Fruit fly (Drosophila melanogaster) whole organism, embryonic: ENCODE measurements around the gene Ppcs.
A peak's percentile ranks its signal among the peaks of the same experiment; 100 is the strongest.

ENCODE experiments used
- Atf3 ChIP-seq: fragments of 200-800 bp; sonication (Bioruptor generic); optimal IDR thresholded peaks from 3 replicates; lab custom pipeline; 2016; ENCODE audit warnings: missing biosample characterization, missing genetic modification characterization
- CG11456 ChIP-seq: fragments of 200-800 bp; sonication (Bioruptor generic); IDR thresholded peaks from 3 replicates; pipeline ENCODE4 v1.3.6; 2022; ENCODE audit warnings: missing biosample characterization, missing genetic modification characterization
- CG12155 ChIP-seq: fragments of 200-800 bp; sonication (Bioruptor generic); optimal IDR thresholded peaks from 3 replicates; lab custom pipeline; 2016; ENCODE audit warnings: missing biosample characterization, missing genetic modification characterization
- CG12391 ChIP-seq: fragments of 200-800 bp; sonication (Bioruptor generic); optimal IDR thresholded peaks from 3 replicates; lab custom pipeline; 2018; ENCODE audit warnings: missing biosample characterization, mild to moderate bottlenecking, missing genetic modification characterization, moderate library complexity
- CG12659 ChIP-seq: fragments of 200-800 bp; sonication (Bioruptor generic); optimal IDR thresholded peaks from 3 replicates; lab custom pipeline; 2017; ENCODE audit warnings: mild to moderate bottlenecking, missing biosample characterization, missing genetic modification reagents, missing genetic modification characterization
- CG13296 ChIP-seq: fragments of 200-800 bp; sonication (Bioruptor generic); optimal IDR thresholded peaks from 3 replicates; lab custom pipeline; 2018; ENCODE audit warnings: missing biosample characterization, mild to moderate bottlenecking, missing genetic modification characterization
- CG14441 ChIP-seq: fragments of 200-800 bp; sonication (Bioruptor generic); IDR thresholded peaks from 2 replicates; pipeline ENCODE4 v1.3.6; 2022; ENCODE audit warnings: missing biosample characterization, missing genetic modification characterization
- CG15269 ChIP-seq: fragments of 200-800 bp; sonication (Bioruptor generic); optimal IDR thresholded peaks from 2 replicates; lab custom pipeline; 2018; ENCODE audit warnings: missing biosample characterization, mild to moderate bottlenecking, missing genetic modification characterization, moderate library complexity
- CG16813 ChIP-seq: fragments of 200-800 bp; sonication (Bioruptor generic); IDR thresholded peaks from 3 replicates; pipeline ENCODE4 v1.3.6; 2022; ENCODE audit warnings: missing biosample characterization, missing genetic modification characterization; ENCODE audit not compliant: partially characterized antibody
- CG17359 ChIP-seq: fragments of 200-800 bp; sonication (Bioruptor generic); optimal IDR thresholded peaks from 3 replicates; lab custom pipeline; 2018; ENCODE audit warnings: missing biosample characterization, mild to moderate bottlenecking, missing genetic modification characterization, moderate library complexity
- CG18262 ChIP-seq: fragments of 200-800 bp; optimal IDR thresholded peaks from 3 replicates; lab custom pipeline; 2019; ENCODE audit warnings: missing biosample characterization, mild to moderate bottlenecking, missing genetic modification characterization, moderate library complexity
- CG18599 ChIP-seq: fragments of 200-800 bp; sonication (Bioruptor generic); optimal IDR thresholded peaks from 3 replicates; lab custom pipeline; 2017; ENCODE audit warnings: missing biosample characterization, missing genetic modification characterization, mild to moderate bottlenecking, moderate library complexity, missing genetic modification reagents
- CG30403 ChIP-seq: fragments of 200-800 bp; sonication (Bioruptor generic); optimal IDR thresholded peaks from 3 replicates; lab custom pipeline; 2016; ENCODE audit warnings: missing biosample characterization, missing genetic modification characterization
- CG3281 ChIP-seq: fragments of 200-800 bp; sonication (Bioruptor generic); optimal IDR thresholded peaks from 3 replicates; lab custom pipeline; 2017; ENCODE audit warnings: missing biosample characterization, mild to moderate bottlenecking, missing genetic modification characterization
- CG3847 ChIP-seq: fragments of 200-800 bp; sonication (Bioruptor generic); IDR thresholded peaks from 2 replicates; pipeline ENCODE4 v1.3.6; 2022; ENCODE audit warnings: missing biosample characterization, missing genetic modification characterization
- CG4282 ChIP-seq: fragments of 200-800 bp; sonication (Bioruptor generic); optimal IDR thresholded peaks from 2 replicates; lab custom pipeline; 2016; ENCODE audit warnings: missing biosample characterization, missing genetic modification characterization
- CG4730 ChIP-seq: fragments of 200-800 bp; sonication (Bioruptor generic); IDR thresholded peaks from 2 replicates; pipeline ENCODE4 v1.3.6; 2022; ENCODE audit warnings: missing biosample characterization, missing genetic modification characterization
- CG8290 ChIP-seq, 3 experiments: fragments of 200-800 bp; sonication (Bioruptor generic); optimal IDR thresholded peaks; 2 replicates each; lab custom pipeline; 2016 to 2019; ENCODE audit warnings: missing biosample characterization in 3 of 3, missing genetic modification characterization in 3 of 3, mild to moderate bottlenecking in 2 of 3, moderate library complexity in 1 of 3
- CG8924 ChIP-seq: fragments of 200-800 bp; optimal IDR thresholded peaks from 3 replicates; lab custom pipeline; 2019; ENCODE audit warnings: missing biosample characterization, mild to moderate bottlenecking, missing genetic modification characterization, moderate library complexity
- CG8944 ChIP-seq: fragments of 200-800 bp; sonication (Bioruptor generic); optimal IDR thresholded peaks from 3 replicates; lab custom pipeline; 2016; ENCODE audit warnings: missing biosample characterization, missing genetic modification characterization
- CG9817 ChIP-seq: fragments of 200-800 bp; sonication (Bioruptor generic); optimal IDR thresholded peaks from 2 replicates; lab custom pipeline; 2018; ENCODE audit warnings: missing biosample characterization, mild to moderate bottlenecking, missing genetic modification characterization, moderate library complexity
- CG9932 ChIP-seq: fragments of 200-800 bp; sonication (Bioruptor generic); IDR thresholded peaks from 2 replicates; pipeline ENCODE4 v1.3.6; 2022; ENCODE audit warnings: missing biosample characterization, missing genetic modification characterization
- CoRest ChIP-seq: fragments of 200-800 bp; sonication (Bioruptor generic); optimal IDR thresholded peaks from 3 replicates; lab custom pipeline; 2018; ENCODE audit warnings: missing biosample characterization, mild to moderate bottlenecking, missing genetic modification characterization, moderate library complexity
- Drgx ChIP-seq: fragments of 200-800 bp; sonication (Bioruptor generic); IDR thresholded peaks from 2 replicates; pipeline ENCODE4 v1.3.6; 2022; ENCODE audit warnings: missing biosample characterization, missing genetic modification characterization
- Ets65A ChIP-seq: fragments of 200-800 bp; sonication (Bioruptor generic); peaks from one replicate; lab custom pipeline; 2016; ENCODE audit warnings: missing biosample characterization, missing genetic modification characterization
- Hr51 ChIP-seq, 2 experiments: fragments of 200-800 bp; sonication (Bioruptor generic); optimal IDR thresholded peaks; 2 replicates in 1 of 2; 3 replicates in 1 of 2; lab custom pipeline; 2016 to 2018; ENCODE audit warnings: missing biosample characterization in 2 of 2, missing genetic modification characterization in 2 of 2, mild to moderate bottlenecking in 1 of 2, moderate library complexity in 1 of 2
- Nf-YB ChIP-seq: fragments of 200-800 bp; sonication (Bioruptor generic); optimal IDR thresholded peaks from 3 replicates; lab custom pipeline; 2019; ENCODE audit warnings: missing biosample characterization, mild to moderate bottlenecking, missing genetic modification characterization, moderate library complexity
- Oli ChIP-seq: fragments of 200-800 bp; sonication (Bioruptor generic); optimal IDR thresholded peaks from 2 replicates; lab custom pipeline; 2018; ENCODE audit warnings: missing biosample characterization, mild to moderate bottlenecking, missing genetic modification characterization, moderate library complexity
- PHDP ChIP-seq: fragments of 200-800 bp; sonication (Bioruptor generic); optimal IDR thresholded peaks from 3 replicates; lab custom pipeline; 2018; ENCODE audit warnings: missing biosample characterization, mild to moderate bottlenecking, missing genetic modification characterization, moderate library complexity
- Sox100B ChIP-seq: fragments of 200-800 bp; sonication (Bioruptor generic); optimal IDR thresholded peaks from 3 replicates; lab custom pipeline; 2018; ENCODE audit warnings: missing biosample characterization, mild to moderate bottlenecking, missing genetic modification characterization
- Ssrp ChIP-seq: fragments of 200-800 bp; sonication (Bioruptor generic); optimal IDR thresholded peaks from 2 replicates; lab custom pipeline; 2018; ENCODE audit warnings: missing biosample characterization, mild to moderate bottlenecking, missing genetic modification characterization, moderate library complexity
- Xbp1 ChIP-seq: fragments of 200-800 bp; sonication (Bioruptor generic); optimal IDR thresholded peaks from 3 replicates; lab custom pipeline; 2016; ENCODE audit warnings: missing biosample characterization, mild to moderate bottlenecking, missing genetic modification characterization
- bsh ChIP-seq, 2 experiments: fragments of 200-800 bp; sonication (Bioruptor generic); optimal IDR thresholded peaks; 2 replicates each; lab custom pipeline; 2017 to 2018; ENCODE audit warnings: mild to moderate bottlenecking in 2 of 2, missing biosample characterization in 2 of 2, missing genetic modification characterization in 2 of 2, moderate library complexity in 1 of 2
- dmrt99B ChIP-seq: fragments of 200-800 bp; sonication (Bioruptor generic); optimal IDR thresholded peaks from 2 replicates; lab custom pipeline; 2018; ENCODE audit warnings: missing biosample characterization, mild to moderate bottlenecking, missing genetic modification characterization, moderate library complexity
- eve ChIP-seq, 2 experiments: fragments of >200 bp; optimal IDR thresholded peaks; 2 replicates each; lab custom pipeline; 2017; ENCODE audit warnings: missing biosample characterization in 2 of 2, missing genetic modification characterization in 2 of 2
- grau ChIP-seq: fragments of 200-800 bp; optimal IDR thresholded peaks from 3 replicates; lab custom pipeline; 2019; ENCODE audit warnings: missing biosample characterization, mild to moderate bottlenecking, missing genetic modification characterization, moderate library complexity
- hkb ChIP-seq, 2 experiments: fragments of 200-800 bp in 1 of 2; fragments of >200 bp in 1 of 2; sonication (Bioruptor generic) in 1 of 2; IDR thresholded peaks in 1 of 2; optimal IDR thresholded peaks in 1 of 2; 2 replicates each; pipeline versions ENCODE4 v1.3.6 to Lab custom; 2017 to 2022; ENCODE audit warnings: missing biosample characterization in 1 of 2, missing genetic modification characterization in 1 of 2
- jigr1 ChIP-seq: fragments of 200-800 bp; sonication (Bioruptor generic); IDR thresholded peaks from 3 replicates; pipeline ENCODE4 v1.3.6; 2022; ENCODE audit warnings: missing biosample characterization, missing genetic modification characterization
- lilli ChIP-seq: fragments of 200-800 bp; sonication (Bioruptor generic); optimal IDR thresholded peaks from 3 replicates; lab custom pipeline; 2016; ENCODE audit warnings: missing biosample characterization, missing genetic modification characterization
- nmo ChIP-seq: fragments of 200-800 bp; sonication (Bioruptor generic); optimal IDR thresholded peaks from 2 replicates; lab custom pipeline; 2018; ENCODE audit warnings: missing biosample characterization, mild to moderate bottlenecking, missing genetic modification characterization, moderate library complexity
- org-1 ChIP-seq: fragments of 200-800 bp; sonication (Bioruptor generic); optimal IDR thresholded peaks from 2 replicates; lab custom pipeline; 2017; ENCODE audit warnings: missing biosample characterization, missing genetic modification characterization
- phol ChIP-seq: fragments of 200-800 bp; sonication (Bioruptor generic); optimal IDR thresholded peaks from 3 replicates; lab custom pipeline; 2018; ENCODE audit warnings: missing biosample characterization, mild to moderate bottlenecking, missing genetic modification characterization, moderate library complexity
- pita ChIP-seq: fragments of 200-800 bp; sonication (Bioruptor generic); optimal IDR thresholded peaks from 2 replicates; lab custom pipeline; 2017; ENCODE audit warnings: missing biosample characterization, mild to moderate bottlenecking, missing genetic modification characterization
- shn ChIP-seq: fragments of 200-800 bp; sonication (Bioruptor generic); optimal IDR thresholded peaks from 3 replicates; lab custom pipeline; 2016; ENCODE audit warnings: missing biosample characterization, missing genetic modification characterization
- slbo ChIP-seq: fragments of 200-800 bp; sonication (Bioruptor generic); IDR thresholded peaks from 2 replicates; pipeline ENCODE4 v1.3.6; 2022; ENCODE audit warnings: missing biosample characterization, missing genetic modification characterization
- tin ChIP-seq: fragments of 200-800 bp; sonication (Bioruptor generic); optimal IDR thresholded peaks from 3 replicates; lab custom pipeline; 2016; ENCODE audit warnings: missing biosample characterization, missing genetic modification characterization
- ttk ChIP-seq: fragments of 200-800 bp; sonication (Bioruptor generic); IDR thresholded peaks from 2 replicates; pipeline ENCODE4 v2.1.2; 2022; ENCODE audit warnings: missing biosample characterization, missing genetic modification characterization
- vvl ChIP-seq: fragments of 200-800 bp; sonication (Bioruptor generic); IDR thresholded peaks from 2 replicates; pipeline ENCODE4 v1.3.6; 2022; ENCODE audit warnings: missing biosample characterization, missing genetic modification characterization
- wdn ChIP-seq: fragments of 200-800 bp; sonication (Bioruptor generic); IDR thresholded peaks from 2 replicates; pipeline ENCODE4 v1.3.6; 2022; ENCODE audit warnings: missing biosample characterization, missing genetic modification characterization

The Ppcs gene

dm6 chr3R:19181214-19181613 lies 33.5 kb upstream of the Ppcs start (continued):
- TF ChIP-seq CG16813 (GFP tag; lab: Robert Waterston, UW) (no peak), ttk (GFP tag; lab: Robert Waterston, UW) (0 out of 2 replicates have a peak, but pooled peaks have one; percentile 6), eve (GFP tag; optimal IDR thresholded peaks at IDR 0.05; lab: Kevin White, UChicago) (peak in 1 of 2 experiments; percentile 49), CG8944 (GFP tag; lab: Kevin White, UChicago) (no peak), Sox100B (GFP tag; lab: Kevin White, UChicago) (peak; percentile 23), CG4282 (no peak), CG14441 (GFP tag; lab: Robert Waterston, UW) (0 out of 2 replicates have a peak, but pooled peaks have one; percentile 16), pita (GFP tag; lab: Kevin White, UChicago) (no peak), CG8290 (GFP tag; optimal IDR thresholded peaks at IDR 0.05; lab: Kevin White, UChicago) (no peak), CG8290 (tag; optimal IDR thresholded peaks at IDR 0.05; lab: Kevin White, UChicago) (peak in 1 of 2 experiments; percentile 16), PHDP (peak; percentile 6), CG3281 (GFP tag; lab: Kevin White, UChicago) (peak; percentile 20), CG30403 (GFP tag; lab: Kevin White, UChicago) (peak; percentile 10), bsh (GFP tag; optimal IDR thresholded peaks at IDR 0.05; lab: Kevin White, UChicago) (peak in 1 of 2 experiments; percentile 52), dmrt99B (tag; lab: Kevin White, UChicago) (peak; percentile 64), org-1 (GFP tag; lab: Kevin White, UChicago) (no peak), CG12155 (GFP tag; lab: Kevin White, UChicago) (no peak), Ets65A (GFP tag; lab: Kevin White, UChicago) (peak; percentile 70), CG18599 (peak; percentile 31), Hr51 (GFP tag; optimal IDR thresholded peaks at IDR 0.05; lab: Kevin White, UChicago) (peak in 1 of 2 experiments; percentile 66), CG17359 (peak; percentile 36), jigr1 (GFP tag; lab: Robert Waterston, UW) (no peak), grau (tag; lab: Kevin White, UChicago) (peak; percentile 36), shn (GFP tag; lab: Kevin White, UChicago) (no peak), CoRest (tag; lab: Kevin White, UChicago) (peak; percentile 30), slbo (0 out of 2 replicates have a peak, but pooled peaks have one; percentile 7), CG9932 (GFP tag; lab: Robert Waterston, UW) (peak; percentile 18; the same call in 1 of the 2 replicates), tin (GFP tag; lab: Kevin White, UChicago) (peak; percentile 5), CG8924 (peak; percentile 5), CG12659 (GFP tag; lab: Kevin White, UChicago) (peak; percentile 36), CG15269 (peak; percentile 56), CG3847 (peak; percentile 21; the same call in 1 of the 2 replicates), CG12391 (tag; lab: Kevin White, UChicago) (peak; percentile 28), hkb (optimal IDR thresholded peaks at IDR 0.05; lab: Kevin White, UChicago) (no peak), hkb (GFP tag; IDR thresholded peaks at IDR 0.05; lab: Robert Waterston, UW) (peak; percentile 47), Nf-YB (no peak), Ssrp (tag; lab: Kevin White, UChicago) (peak; percentile 30), CG11456 (GFP tag; lab: Robert Waterston, UW) (no peak), Atf3 (no peak), CG9817 (tag; lab: Kevin White, UChicago) (peak; percentile 16), CG13296 (GFP tag; lab: Kevin White, UChicago) (peak; percentile 10), CG4730 (no peak), wdn (GFP tag; lab: Robert Waterston, UW) (no peak), nmo (GFP tag; lab: Kevin White, UChicago) (peak; percentile 10), Drgx (peak; percentile 67; the same call in 1 of the 2 replicates), phol (peak; percentile 27), Xbp1 (GFP tag; lab: Kevin White, UChicago) (peak; percentile 10), lilli (peak; percentile 7), vvl (GFP tag; lab: Robert Waterston, UW) (no peak), CG18262 (tag; lab: Kevin White, UChicago) (peak; percentile 4), Oli (tag; lab: Kevin White, UChicago) (peak; percentile 20)
